Worm (Caenorhabditis elegans) whole organism, young adult: Measurements from ENCODE around the gene fbxa-139.
"Not testable (repeated sequence)": the region's sequence is repeated elsewhere in the genome, so short reads cannot be mapped to it uniquely, and the experiment has no call there.

Experiments
- F39B2.1 ChIP-seq: fragments of 200-800 bp; sonication (Bioruptor generic); IDR thresholded peaks from 2 replicates; pipeline ENCODE4 v1.3.6; 2022; ENCODE audit warnings: missing genetic modification reagents, missing genetic modification characterization, missing compliant biosample characterization
- akir-1 ChIP-seq: fragments of 200-800 bp; sonication (Bioruptor generic); optimal IDR thresholded peaks from 2 replicates; lab custom pipeline; 2018; ENCODE audit warnings: mild to moderate bottlenecking, missing genetic modification characterization, moderate library complexity, missing compliant biosample characterization
- cebp-2 ChIP-seq: fragments of 200-800 bp; sonication (Bioruptor generic); IDR thresholded peaks from 2 replicates; pipeline ENCODE4 v1.3.6; 2022; ENCODE audit warnings: missing genetic modification characterization, missing compliant biosample characterization
- ceh-40 ChIP-seq: fragments of 200-800 bp; sonication (Bioruptor generic); IDR thresholded peaks from 2 replicates; pipeline ENCODE4 v1.3.6; 2022; ENCODE audit warnings: missing genetic modification characterization, missing compliant biosample characterization
- efl-1 ChIP-seq: fragments of 150-350 bp; optimal IDR thresholded peaks from 2 replicates; lab custom pipeline; 2014; ENCODE audit warnings: missing biosample characterization, missing genetic modification reagents, missing genetic modification characterization
- hmg-20 ChIP-seq: fragments of 200-800 bp; sonication (Bioruptor generic); IDR thresholded peaks from 2 replicates; pipeline ENCODE4 v1.3.6; 2022; ENCODE audit warnings: missing genetic modification reagents, missing genetic modification characterization, missing compliant biosample characterization
- let-526 ChIP-seq: fragments of 200-800 bp; sonication (Bioruptor generic); IDR thresholded peaks from 2 replicates; pipeline ENCODE4 v1.3.6; 2022; ENCODE audit warnings: missing genetic modification reagents, missing genetic modification characterization, missing compliant biosample characterization
- lin-54 ChIP-seq: fragments of 200-800 bp; sonication (Bioruptor generic); optimal IDR thresholded peaks from 2 replicates; lab custom pipeline; 2018; ENCODE audit warnings: mild to moderate bottlenecking, missing genetic modification characterization, missing compliant biosample characterization
- madf-8 ChIP-seq: fragments of 200-800 bp; sonication (Bioruptor generic); conservative IDR thresholded peaks from 2 replicates; pipeline ENCODE4 v1.3.6; 2022; ENCODE audit warnings: missing genetic modification reagents, missing genetic modification characterization, missing compliant biosample characterization
- unc-62 ChIP-seq: fragments of 150-350 bp; optimal IDR thresholded peaks from 2 replicates; lab custom pipeline; 2014; ENCODE audit warnings: missing biosample characterization, missing genetic modification reagents, missing genetic modification characterization

- not testable (repeated sequence) for TF ChIP-seq unc-62; akir-1 (GFP tag; lab: Kevin White, UChicago); ceh-40 (GFP tag; lab: Robert Waterston, UW); madf-8 (GFP tag; lab: Robert Waterston, UW); cebp-2 (GFP tag; lab: Robert Waterston, UW); lin-54 (GFP tag; lab: Kevin White, UChicago); efl-1 (GFP tag; lab: Kevin White, UChicago); F39B2.1 (GFP tag; lab: Robert Waterston, UW); let-526; hmg-20 (GFP tag; lab: Robert Waterston, UW)
Observed at ce11 chrV:15585744-15586143, 8.7 kb downstream of the fbxa-139 start.
